Fruit fly (Drosophila melanogaster) whole organism, embryonic: ENCODE results near the gene Sec3.

Experiments used
- Awh ChIP-seq: fragments of 200-800 bp; sonication (Bioruptor generic); IDR thresholded peaks from 2 replicates; pipeline ENCODE4, ENCODE4 v1.3.6; 2022; ENCODE audit warnings: missing biosample characterization, missing genetic modification characterization
- Blimp-1 ChIP-seq: fragments of 200-800 bp; sonication (Bioruptor generic); optimal IDR thresholded peaks from 3 replicates; lab custom pipeline; 2018; ENCODE audit warnings: missing biosample characterization, missing genetic modification characterization, mild to moderate bottlenecking, moderate library complexity, missing genetic modification reagents
- Bteb2 ChIP-seq: fragments of 200-800 bp; sonication (Bioruptor generic); optimal IDR thresholded peaks from 2 replicates; lab custom pipeline; 2016; ENCODE audit warnings: missing biosample characterization, missing genetic modification characterization
- CG13894 ChIP-seq: fragments of 200-800 bp; sonication (Bioruptor generic); optimal IDR thresholded peaks from 3 replicates; lab custom pipeline; 2018; ENCODE audit warnings: missing biosample characterization, mild to moderate bottlenecking, missing genetic modification characterization, moderate library complexity
- CG15479 ChIP-seq: fragments of 200-800 bp; sonication (Bioruptor generic); optimal IDR thresholded peaks from 3 replicates; lab custom pipeline; 2019; ENCODE audit warnings: missing biosample characterization, mild to moderate bottlenecking, missing genetic modification characterization, moderate library complexity
- CG1647 ChIP-seq: fragments of 200-800 bp; sonication (Bioruptor generic); optimal IDR thresholded peaks from 3 replicates; lab custom pipeline; 2016; ENCODE audit warnings: missing biosample characterization, missing genetic modification characterization
- CG2678 ChIP-seq: fragments of 200-800 bp; sonication (Bioruptor generic); optimal IDR thresholded peaks from 3 replicates; lab custom pipeline; 2019; ENCODE audit warnings: missing biosample characterization, mild to moderate bottlenecking, missing genetic modification characterization, moderate library complexity
- CG2875 ChIP-seq: fragments of 200-800 bp; sonication (Bioruptor generic); optimal IDR thresholded peaks from 2 replicates; lab custom pipeline; 2017; ENCODE audit warnings: missing biosample characterization, mild to moderate bottlenecking, missing genetic modification characterization, missing genetic modification reagents
- CG3163 ChIP-seq: fragments of 200-800 bp; sonication (Bioruptor generic); optimal IDR thresholded peaks from 3 replicates; lab custom pipeline; 2016; ENCODE audit warnings: missing biosample characterization, missing genetic modification characterization
- CG33213 ChIP-seq: fragments of 200-800 bp; sonication (Bioruptor generic); optimal IDR thresholded peaks from 3 replicates; lab custom pipeline; 2016; ENCODE audit warnings: missing biosample characterization, missing genetic modification characterization
- CG4617 ChIP-seq: fragments of 200-800 bp; sonication (Bioruptor generic); optimal IDR thresholded peaks from 3 replicates; lab custom pipeline; 2016; ENCODE audit warnings: missing biosample characterization, missing genetic modification characterization, borderline replicate concordance
- CG5953 ChIP-seq: fragments of 200-800 bp; sonication (Bioruptor generic); IDR thresholded peaks from 2 replicates; pipeline ENCODE4 v1.3.6; 2022; ENCODE audit warnings: missing biosample characterization, missing genetic modification characterization
- CG6813 ChIP-seq: fragments of 200-800 bp; sonication (Bioruptor generic); optimal IDR thresholded peaks from 2 replicates; lab custom pipeline; 2017; ENCODE audit warnings: missing biosample characterization, missing genetic modification characterization, mild to moderate bottlenecking, moderate library complexity, missing genetic modification reagents
- CG6854 ChIP-seq: fragments of 200-800 bp; sonication (Bioruptor generic); optimal IDR thresholded peaks from 3 replicates; lab custom pipeline; 2017; ENCODE audit warnings: missing biosample characterization, mild to moderate bottlenecking, missing genetic modification characterization
- CG7372 ChIP-seq: fragments of 200-800 bp; sonication (Bioruptor generic); IDR thresholded peaks from 2 replicates; pipeline ENCODE4 v1.3.6; 2022; ENCODE audit warnings: missing biosample characterization, missing genetic modification characterization
- CG7786 ChIP-seq: fragments of 200-800 bp; sonication (Bioruptor generic); optimal IDR thresholded peaks from 2 replicates; lab custom pipeline; 2016; ENCODE audit warnings: missing biosample characterization, missing genetic modification characterization
- CG8089 ChIP-seq: fragments of 200-800 bp; sonication (Bioruptor generic); optimal IDR thresholded peaks from 3 replicates; lab custom pipeline; 2016; ENCODE audit warnings: missing biosample characterization, missing genetic modification characterization
- Chrac-16 ChIP-seq: fragments of 200-800 bp; sonication (Bioruptor generic); optimal IDR thresholded peaks from 3 replicates; lab custom pipeline; 2016; ENCODE audit warnings: missing biosample characterization, missing genetic modification characterization
- Dbx ChIP-seq: fragments of 200-800 bp; sonication (Bioruptor generic); IDR thresholded peaks from 3 replicates; pipeline ENCODE4 v1.3.6; 2022; ENCODE audit warnings: missing biosample characterization, missing genetic modification characterization
- Doc2 ChIP-seq: fragments of 200-800 bp; sonication (Bioruptor generic); IDR thresholded peaks from 2 replicates; pipeline ENCODE4 v1.3.6; 2022; ENCODE audit warnings: missing biosample characterization, missing genetic modification characterization
- Gug ChIP-seq: fragments of 200-800 bp; sonication (Bioruptor generic); IDR thresholded peaks from 4 replicates; pipeline ENCODE4 v1.3.6; 2022; ENCODE audit warnings: missing biosample characterization, missing genetic modification characterization
- H2.0 ChIP-seq: fragments of 200-800 bp; sonication (Bioruptor generic); IDR thresholded peaks from 2 replicates; pipeline ENCODE4 v1.3.6; 2022; ENCODE audit warnings: missing biosample characterization, missing genetic modification characterization
- Hmr ChIP-seq: fragments of 200-800 bp; sonication (Bioruptor generic); optimal IDR thresholded peaks from 3 replicates; lab custom pipeline; 2017; ENCODE audit warnings: mild to moderate bottlenecking, missing biosample characterization, missing genetic modification reagents, missing genetic modification characterization
- NFAT ChIP-seq: fragments of 200-800 bp; sonication (Bioruptor generic); IDR thresholded peaks from 2 replicates; pipeline ENCODE4 v1.3.6; 2022; ENCODE audit warnings: missing biosample characterization, missing genetic modification characterization
- Nf-YA ChIP-seq: fragments of 200-800 bp; sonication (Bioruptor generic); IDR thresholded peaks from 2 replicates; pipeline ENCODE4 v1.3.6; 2022; ENCODE audit warnings: missing biosample characterization, missing genetic modification characterization
- Opbp ChIP-seq: fragments of 200-800 bp; sonication (Bioruptor generic); IDR thresholded peaks from 3 replicates; pipeline ENCODE4 v1.3.6; 2022; ENCODE audit warnings: missing biosample characterization, missing genetic modification characterization; ENCODE audit not compliant: partially characterized antibody
- Scr ChIP-seq: fragments of 200-800 bp; sonication (Bioruptor generic); IDR thresholded peaks from 2 replicates; pipeline ENCODE4 v1.3.6; 2022; ENCODE audit warnings: missing biosample characterization, missing genetic modification characterization; ENCODE audit not compliant: partially characterized antibody
- Stat92E ChIP-seq, 3 experiments: fragments of >200 bp in 2 of 3; fragments of 200-800 bp in 1 of 3; sonication (Bioruptor generic) in 1 of 3; optimal IDR thresholded peaks; 2 replicates each; lab custom pipeline; 2017 to 2019; ENCODE audit warnings: missing biosample characterization in 3 of 3, missing genetic modification characterization in 3 of 3, mild to moderate bottlenecking in 1 of 3, moderate library complexity in 1 of 3
- crc ChIP-seq: fragments of 200-800 bp; sonication (Bioruptor generic); optimal IDR thresholded peaks from 2 replicates; lab custom pipeline; 2016; ENCODE audit warnings: missing biosample characterization, missing genetic modification characterization
- crp ChIP-seq, 2 experiments: fragments of 200-800 bp; sonication (Bioruptor generic); optimal IDR thresholded peaks; 2 replicates in 1 of 2; 3 replicates in 1 of 2; lab custom pipeline; 2017; ENCODE audit warnings: missing biosample characterization in 2 of 2, missing genetic modification characterization in 2 of 2, mild to moderate bottlenecking in 1 of 2, moderate library complexity in 1 of 2
- dm ChIP-seq: fragments of 200-800 bp; sonication (Bioruptor generic); optimal IDR thresholded peaks from 3 replicates; lab custom pipeline; 2016; ENCODE audit warnings: missing biosample characterization, missing genetic modification characterization
- dysf ChIP-seq: fragments of 200-800 bp; sonication (Bioruptor generic); IDR thresholded peaks from 3 replicates; pipeline ENCODE4 v1.3.6; 2022; ENCODE audit warnings: missing biosample characterization, missing genetic modification characterization
- en ChIP-seq: fragments of 200-800 bp; sonication (Bioruptor generic); optimal IDR thresholded peaks from 2 replicates; lab custom pipeline; 2016; ENCODE audit warnings: missing biosample characterization, missing genetic modification characterization
- esg ChIP-seq: fragments of 200-800 bp; sonication (Bioruptor generic); conservative IDR thresholded peaks from 2 replicates; pipeline ENCODE4 v1.3.6; 2022; ENCODE audit warnings: missing biosample characterization, missing genetic modification characterization
- eyg ChIP-seq: fragments of 200-800 bp; sonication (Bioruptor generic); optimal IDR thresholded peaks from 3 replicates; lab custom pipeline; 2016; ENCODE audit warnings: missing biosample characterization, missing genetic modification characterization
- fd3F ChIP-seq: fragments of 200-800 bp; sonication (Bioruptor generic); optimal IDR thresholded peaks from 2 replicates; lab custom pipeline; 2018; ENCODE audit warnings: missing biosample characterization, mild to moderate bottlenecking, missing genetic modification characterization, moderate library complexity
- ftz-f1 ChIP-seq: fragments of 200-800 bp; sonication (Bioruptor generic); optimal IDR thresholded peaks from 2 replicates; lab custom pipeline; 2016; ENCODE audit warnings: missing biosample characterization, missing genetic modification characterization
- hbn ChIP-seq: fragments of 200-800 bp; sonication (Bioruptor generic); IDR thresholded peaks from 2 replicates; pipeline ENCODE4 v1.3.6; 2022; ENCODE audit warnings: missing biosample characterization, missing genetic modification characterization; ENCODE audit not compliant: partially characterized antibody
- knrl ChIP-seq: fragments of 200-800 bp; sonication (Bioruptor generic); IDR thresholded peaks from 3 replicates; pipeline ENCODE4 v1.3.6; 2022; ENCODE audit warnings: missing biosample characterization, missing genetic modification characterization; ENCODE audit not compliant: partially characterized antibody
- mld ChIP-seq: fragments of 200-800 bp; sonication (Bioruptor generic); IDR thresholded peaks from 3 replicates; pipeline ENCODE4 v1.3.6; 2022; ENCODE audit warnings: missing biosample characterization, missing genetic modification characterization; ENCODE audit not compliant: partially characterized antibody
- nmo ChIP-seq: fragments of 200-800 bp; sonication (Bioruptor generic); optimal IDR thresholded peaks from 2 replicates; lab custom pipeline; 2018; ENCODE audit warnings: missing biosample characterization, mild to moderate bottlenecking, missing genetic modification characterization, moderate library complexity
- org-1 ChIP-seq: fragments of 200-800 bp; sonication (Bioruptor generic); optimal IDR thresholded peaks from 2 replicates; lab custom pipeline; 2017; ENCODE audit warnings: missing biosample characterization, missing genetic modification characterization
- phol ChIP-seq: fragments of 200-800 bp; sonication (Bioruptor generic); optimal IDR thresholded peaks from 3 replicates; lab custom pipeline; 2018; ENCODE audit warnings: missing biosample characterization, mild to moderate bottlenecking, missing genetic modification characterization, moderate library complexity
- psq ChIP-seq: fragments of 200-800 bp; sonication (Bioruptor generic); optimal IDR thresholded peaks from 2 replicates; lab custom pipeline; 2017; ENCODE audit warnings: missing biosample characterization, missing genetic modification characterization
- row ChIP-seq: fragments of 200-800 bp; sonication (Bioruptor generic); IDR thresholded peaks from 3 replicates; pipeline ENCODE4 v1.3.6; 2022; ENCODE audit warnings: missing biosample characterization, missing genetic modification characterization
- schlank ChIP-seq: fragments of 200-800 bp; sonication (Bioruptor generic); optimal IDR thresholded peaks from 2 replicates; lab custom pipeline; 2018; ENCODE audit warnings: missing biosample characterization, mild to moderate bottlenecking, missing genetic modification characterization
- sqz ChIP-seq: fragments of 200-800 bp; sonication (Bioruptor generic); optimal IDR thresholded peaks from 3 replicates; lab custom pipeline; 2018; ENCODE audit warnings: missing biosample characterization, mild to moderate bottlenecking, missing genetic modification characterization
- sr ChIP-seq: fragments of 200-800 bp; sonication (Bioruptor generic); IDR thresholded peaks from 3 replicates; pipeline ENCODE4 v1.3.6; 2022; ENCODE audit warnings: missing biosample characterization, missing genetic modification characterization
- tll ChIP-seq, 2 experiments: fragments of 200-800 bp in 1 of 2; fragments of >200 bp in 1 of 2; sonication (Bioruptor generic) in 1 of 2; optimal IDR thresholded peaks; 2 replicates each; lab custom pipeline; 2017 to 2019; ENCODE audit warnings: missing biosample characterization in 2 of 2, missing genetic modification characterization in 2 of 2, mild to moderate bottlenecking in 1 of 2, moderate library complexity in 1 of 2
- z ChIP-seq: fragments of 200-800 bp; sonication (Bioruptor generic); IDR thresholded peaks from 3 replicates; pipeline ENCODE4 v1.3.6; 2022; ENCODE audit warnings: missing biosample characterization, missing genetic modification characterization

The Sec3 gene

dm6 chr3L:17430957-17431585 is 6.1 kb upstream of the Sec3 start (continued):
- TF ChIP-seq Bteb2 (GFP tag; lab: Kevin White, UChicago) (no peak), Hmr (GFP tag; lab: Kevin White, UChicago) (peak; percentile 49), CG4617 (GFP tag; lab: Kevin White, UChicago) (no peak), Dbx (GFP tag; lab: Robert Waterston, UW) (0 out of 3 replicates have a peak, but pooled peaks have one; percentile 31), Gug (GFP tag; lab: Robert Waterston, UW) (no peak), H2.0 (GFP tag; lab: Robert Waterston, UW) (no peak), phol (tag; lab: Kevin White, UChicago) (peak; percentile 5), sr (GFP tag; lab: Robert Waterston, UW) (no peak), CG6813 (no peak), CG13894 (tag; lab: Kevin White, UChicago) (no peak), CG8089 (GFP tag; lab: Kevin White, UChicago) (no peak), Blimp-1 (GFP tag; lab: Kevin White, UChicago) (no peak), tll (GFP tag; optimal IDR thresholded peaks at IDR 0.05; lab: Kevin White, UChicago) (no peak), Doc2 (GFP tag; lab: Robert Waterston, UW) (no peak), row (GFP tag; lab: Robert Waterston, UW) (peak; percentile 35; the same call in 1 of the 3 replicates), Stat92E (GFP tag; optimal IDR thresholded peaks at IDR 0.05; lab: Kevin White, UChicago) (no peak), esg (no peak), CG7372 (GFP tag; lab: Robert Waterston, UW) (no peak), Awh (no peak), Nf-YA (no peak), z (no peak), fd3F (GFP tag; lab: Kevin White, UChicago) (no peak), NFAT (GFP tag; lab: Robert Waterston, UW) (no peak), CG33213 (GFP tag; lab: Kevin White, UChicago) (peak; percentile 8), hbn (GFP tag; lab: Robert Waterston, UW) (no peak), sqz (GFP tag; lab: Kevin White, UChicago) (no peak), CG2678 (tag; lab: Kevin White, UChicago) (peak; percentile 15), knrl (GFP tag; lab: Robert Waterston, UW) (no peak), nmo (GFP tag; lab: Kevin White, UChicago) (no peak), CG15479 (GFP tag; lab: Kevin White, UChicago) (no peak), Opbp (no peak), CG2875 (no peak), CG5953 (no peak), Scr (GFP tag; lab: Robert Waterston, UW) (no peak), en (GFP tag; lab: Kevin White, UChicago) (no peak), org-1 (GFP tag; lab: Kevin White, UChicago) (no peak), CG1647 (no peak), eyg (GFP tag; lab: Kevin White, UChicago) (no peak), CG7786 (GFP tag; lab: Kevin White, UChicago) (no peak), schlank (no peak), Chrac-16 (GFP tag; lab: Kevin White, UChicago) (no peak), CG6854 (GFP tag; lab: Kevin White, UChicago) (no peak), psq (no peak), dm (GFP tag; lab: Kevin White, UChicago) (no peak), CG3163 (GFP tag; lab: Kevin White, UChicago) (no peak), dysf (GFP tag; lab: Robert Waterston, UW) (no peak), crc (GFP tag; lab: Kevin White, UChicago) (no peak), mld (GFP tag; lab: Robert Waterston, UW) (no peak), crp (GFP tag; optimal IDR thresholded peaks at IDR 0.05; lab: Kevin White, UChicago) (no peak), ftz-f1 (GFP tag; lab: Kevin White, UChicago) (no peak)
